Worm (Caenorhabditis elegans): Measurements from ENCODE around the gene ccf-1.
A peak's percentile ranks its signal among the peaks of the same experiment; 100 is the strongest.

The ccf-1 gene

ce11 chrIII:11946062-11946749 is 26.2 kb upstream of the ccf-1 start (continued):
- TF ChIP-seq fkh-10 (GFP tag; optimal IDR thresholded peaks at IDR 0.05) (peak; percentile 21), dmd-8 (GFP tag; IDR thresholded peaks at IDR 0.05) (no peak), dpl-1 (GFP tag; optimal IDR thresholded peaks at IDR 0.05) (peak; percentile 81), ama-1 (optimal IDR thresholded peaks at IDR 0.05) (no peak), zfp-2 (tag; optimal IDR thresholded peaks at IDR 0.05) (peak; percentile 13), lir-3 (tag; optimal IDR thresholded peaks at IDR 0.05) (peak; percentile 41), php-3 (GFP tag; IDR thresholded peaks at IDR 0.05) (no peak), Y105C5A.15 (GFP tag; IDR thresholded peaks at IDR 0.05) (no peak), ces-1 (GFP tag; optimal IDR thresholded peaks at IDR 0.05) (no peak), nhr-41 (GFP tag; IDR thresholded peaks at IDR 0.05) (no peak)

ce11 chrIII:11942664-11943063 is 22.6 kb upstream of the ccf-1 start:
- TF ChIP-seq zip-11 (GFP tag; IDR thresholded peaks at IDR 0.05) (no peak), nhr-102 (tag; optimal IDR thresholded peaks at IDR 0.05) (no peak), hlh-11 (tag; optimal IDR thresholded peaks at IDR 0.05) (peak; percentile 55), nhr-111 (GFP tag; optimal IDR thresholded peaks at IDR 0.05) (no peak), nhr-48 (tag; optimal IDR thresholded peaks at IDR 0.05) (no peak), ceh-28 (tag; optimal IDR thresholded peaks at IDR 0.05) (no peak), nhr-10 (tag; optimal IDR thresholded peaks at IDR 0.05) (no peak), unc-62 (GFP tag; optimal IDR thresholded peaks at IDR 0.05 in 1 of 2) (no peak), unc-62 (tag; optimal IDR thresholded peaks at IDR 0.05) (no peak), mxl-2 (GFP tag; conservative IDR thresholded peaks at IDR 0.05) (no peak), unc-130 (GFP tag; optimal IDR thresholded peaks at IDR 0.05) (no peak), attf-4 (tag; optimal IDR thresholded peaks at IDR 0.05) (no peak), D1046.2 (GFP tag; IDR thresholded peaks at IDR 0.05) (0 out of 2 replicates have a peak, but pooled peaks have one; percentile 12), lin-38 (GFP tag; IDR thresholded peaks at IDR 0.05) (no peak), daf-12 (tag; optimal IDR thresholded peaks at IDR 0.05) (no peak), hmg-1.1 (GFP tag; IDR thresholded peaks at IDR 0.05) (no peak), duxl-1 (tag; optimal IDR thresholded peaks at IDR 0.05; ENCODE audit: poor library complexity) (no peak), dmd-6 (GFP tag; IDR thresholded peaks at IDR 0.05) (no peak), egl-27 (tag; optimal IDR thresholded peaks at IDR 0.05) (no peak), nhr-42 (GFP tag; IDR thresholded peaks at IDR 0.05) (0 out of 2 replicates have a peak, but pooled peaks have one; percentile 11), pha-4 (GFP tag; IDR thresholded peaks at IDR 0.05) (no peak), pha-4 (tag; optimal IDR thresholded peaks at IDR 0.05) (no peak), hlh-30 (tag; optimal IDR thresholded peaks at IDR 0.05; ENCODE audit: insufficient read depth) (no peak), F44E2.7 (GFP tag; IDR thresholded peaks at IDR 0.05) (no peak), F26F4.8 (GFP tag; conservative IDR thresholded peaks at IDR 0.05) (no peak), mxl-3 (GFP tag; optimal IDR thresholded peaks at IDR 0.05) (no peak), snpc-1.2 (GFP tag; IDR thresholded peaks at IDR 0.05) (no peak), lin-13 (GFP tag; optimal IDR thresholded peaks at IDR 0.05) (no peak), T20F7.1 (GFP tag; optimal IDR thresholded peaks at IDR 0.05) (no peak), daf-16 (GFP tag; optimal IDR thresholded peaks at IDR 0.05) (peak in 1 of 2 experiments; percentile 73), daf-16 (tag; optimal IDR thresholded peaks at IDR 0.05) (no peak), aha-1 (tag) (peak; percentile 81), ZK546.5 (tag; optimal IDR thresholded peaks at IDR 0.05) (no peak), spr-3 (GFP tag; optimal IDR thresholded peaks at IDR 0.05) (no peak), daf-8 (GFP tag; IDR thresholded peaks at IDR 0.05) (no peak), Y48G9A.11 (GFP tag; IDR thresholded peaks at IDR 0.05) (no peak)

Measured in whole organism, L4 larva.